Worm (Caenorhabditis elegans) whole organism, L3 larva: ENCODE measurements around the gene Y116F11B.2.

Source experiments
- ZK546.5 ChIP-seq: sonication (generic microtip); optimal IDR thresholded peaks from 2 replicates; lab custom pipeline; 2017; ENCODE audit warnings: missing biosample characterization, missing genetic modification characterization
- ceh-16 ChIP-seq: sonication (generic microtip); optimal IDR thresholded peaks from 2 replicates; lab custom pipeline; 2017; ENCODE audit warnings: missing biosample characterization, missing genetic modification characterization
- egl-27 ChIP-seq: sonication (generic microtip); optimal IDR thresholded peaks from 4 replicates; lab custom pipeline; 2017; ENCODE audit warnings: missing biosample characterization, missing genetic modification reagents, missing genetic modification characterization
- lin-39 ChIP-seq: fragments of 150-350 bp; optimal IDR thresholded peaks from 2 replicates; lab custom pipeline; 2018; ENCODE audit warnings: missing biosample characterization, missing genetic modification reagents, missing genetic modification characterization
- mdl-1 ChIP-seq: fragments of 150-350 bp; optimal IDR thresholded peaks from 2 replicates; lab custom pipeline; 2014; ENCODE audit warnings: missing biosample characterization, missing genetic modification characterization
- nfya-1 ChIP-seq: sonication (generic microtip); optimal IDR thresholded peaks from 2 replicates; lab custom pipeline; 2017; ENCODE audit warnings: missing genetic modification characterization, mild to moderate bottlenecking, missing compliant biosample characterization, antibody characterized with exemption, moderate library complexity; ENCODE audit not compliant: insufficient read depth
- nhr-23 ChIP-seq: fragments of 150-350 bp; optimal IDR thresholded peaks from 2 replicates; lab custom pipeline; 2014; ENCODE audit warnings: missing biosample characterization, missing genetic modification reagents, missing genetic modification characterization
- pha-4 ChIP-seq: fragments of 150-350 bp; optimal IDR thresholded peaks from 2 replicates; lab custom pipeline; 2014; ENCODE audit warnings: missing biosample characterization, missing genetic modification reagents, missing genetic modification characterization
- sea-2 ChIP-seq: fragments of 150-350 bp; sonication (generic microtip); optimal IDR thresholded peaks from 4 replicates; lab custom pipeline; 2014; ENCODE audit warnings: missing biosample characterization, missing genetic modification reagents, missing genetic modification characterization
- snpc-4 ChIP-seq: fragments of 150-350 bp; optimal IDR thresholded peaks from 2 replicates; lab custom pipeline; 2014; ENCODE audit warnings: missing biosample characterization, missing genetic modification characterization
- tbx-2 ChIP-seq: sonication (generic microtip); optimal IDR thresholded peaks from 2 replicates; lab custom pipeline; 2016; ENCODE audit warnings: mild to moderate bottlenecking, missing genetic modification characterization, missing compliant biosample characterization
- zag-1 ChIP-seq: fragments of 150-350 bp; optimal IDR thresholded peaks from 2 replicates; lab custom pipeline; 2014; ENCODE audit warnings: missing biosample characterization, missing genetic modification characterization
- ztf-11 ChIP-seq: fragments of 150-350 bp; optimal IDR thresholded peaks from 2 replicates; lab custom pipeline; 2014; ENCODE audit warnings: missing biosample characterization, missing genetic modification characterization
- ztf-4 ChIP-seq: fragments of 150-350 bp; optimal IDR thresholded peaks from 2 replicates; lab custom pipeline; 2014; ENCODE audit warnings: missing biosample characterization, missing genetic modification characterization

- no peak for TF ChIP-seq nhr-23
- TF ChIP-seq sea-2 (GFP tag; lab: Kevin White, UChicago), result no peak
- no peak for TF ChIP-seq ceh-16 (tag; lab: Kevin White, UChicago)
- no peak for TF ChIP-seq pha-4
- TF ChIP-seq tbx-2 (tag; lab: Kevin White, UChicago), result no peak
- no peak for TF ChIP-seq snpc-4 (tag; lab: Kevin White, UChicago)
- no peak for TF ChIP-seq ztf-4 (tag; lab: Kevin White, UChicago)
- no peak for TF ChIP-seq mdl-1 (tag; lab: Kevin White, UChicago)
- TF ChIP-seq ztf-11, result no peak
- TF ChIP-seq lin-39 (tag; lab: Kevin White, UChicago), result no peak
- no peak for TF ChIP-seq zag-1 (tag; lab: Kevin White, UChicago)
- TF ChIP-seq egl-27 (tag; lab: Kevin White, UChicago), result no peak
- no peak for TF ChIP-seq nfya-1
- TF ChIP-seq ZK546.5 (tag; lab: Kevin White, UChicago), result no peak
Measured at ce11 chrV:19760751-19761150, 40.2 kb downstream of the Y116F11B.2 start, which contains the start of gene M162.5.
